Worm (Caenorhabditis elegans) whole organism, midembryonic: ENCODE measurements around the gene srz-10.
"Not testable (repeated sequence)": the region's sequence is repeated elsewhere in the genome, so short reads cannot be mapped to it uniquely, and the experiment has no call there.

Experiments used
- T22C8.4 ChIP-seq: fragments of 200-800 bp; sonication (Bioruptor generic); IDR thresholded peaks from 2 replicates; pipeline ENCODE4 v1.3.6; 2022; ENCODE audit warnings: missing genetic modification characterization, missing compliant biosample characterization
- cog-1 ChIP-seq: sonication (generic microtip); optimal IDR thresholded peaks from 2 replicates; lab custom pipeline; 2016; ENCODE audit warnings: missing genetic modification characterization, missing compliant biosample characterization
- flt-1 ChIP-seq: fragments of 200-800 bp; sonication (Bioruptor generic); IDR thresholded peaks from 2 replicates; pipeline ENCODE4 v1.3.6; 2022; ENCODE audit warnings: missing genetic modification characterization, missing compliant biosample characterization
- klf-2 ChIP-seq: fragments of 200-800 bp; sonication (Bioruptor generic); conservative IDR thresholded peaks from 2 replicates; pipeline ENCODE4 v1.3.6; 2022; ENCODE audit warnings: missing genetic modification reagents, missing genetic modification characterization, missing compliant biosample characterization
- med-1 ChIP-seq: sonication (generic microtip); optimal IDR thresholded peaks from 2 replicates; lab custom pipeline; 2017; ENCODE audit warnings: missing genetic modification characterization, mild to moderate bottlenecking, missing compliant biosample characterization, antibody characterized with exemption, missing genetic modification reagents; ENCODE audit not compliant: insufficient read depth
- ref-1 ChIP-seq: fragments of 200-800 bp; sonication (Bioruptor generic); conservative IDR thresholded peaks from 2 replicates; pipeline ENCODE4 v1.3.6; 2022; ENCODE audit warnings: missing genetic modification reagents, missing genetic modification characterization, missing compliant biosample characterization
- tab-1 ChIP-seq: fragments of 200-800 bp; sonication (Bioruptor generic); IDR thresholded peaks from 2 replicates; pipeline ENCODE4 v1.3.6; 2022; ENCODE audit warnings: missing genetic modification characterization, missing compliant biosample characterization
- ztf-23 ChIP-seq: fragments of 200-800 bp; sonication (Bioruptor generic); IDR thresholded peaks from 2 replicates; pipeline ENCODE4 v1.3.6; 2022; ENCODE audit warnings: missing genetic modification reagents, missing genetic modification characterization, missing compliant biosample characterization
- ztf-29 ChIP-seq: fragments of 200-800 bp; sonication (Bioruptor generic); IDR thresholded peaks from 2 replicates; pipeline ENCODE4 v1.3.6; 2022; ENCODE audit warnings: missing genetic modification reagents, missing genetic modification characterization, missing compliant biosample characterization

The srz-10 gene

DNA sequence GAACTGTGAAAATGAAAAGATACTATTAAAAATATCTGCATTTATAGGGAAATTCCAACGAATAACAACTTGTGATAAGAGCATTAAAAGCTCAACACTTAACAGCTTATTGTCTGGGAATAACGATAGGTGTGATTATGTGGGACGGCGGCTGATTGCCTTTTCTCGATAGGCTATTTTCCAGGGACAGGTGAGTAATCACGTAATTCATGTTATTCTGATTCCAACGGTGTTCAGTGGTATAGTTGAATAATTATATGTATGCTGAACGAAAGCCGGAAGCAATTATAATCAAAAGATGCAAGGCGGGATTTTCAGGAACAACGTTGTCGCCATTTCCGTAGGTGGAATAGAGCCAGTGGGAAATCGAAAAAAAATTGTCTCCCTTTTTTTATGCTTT lies 32.0 kb downstream of the srz-10 start, which contains the start of gene srw-17:
srw-17 (minus strand) TSS at position 101 of the 400 bp plus-strand sequence.
- TF ChIP-seq ref-1 (GFP tag; lab: Robert Waterston, UW) (no peak), ztf-23 (GFP tag; lab: Robert Waterston, UW) (no peak), flt-1 (GFP tag; lab: Robert Waterston, UW) (no peak), T22C8.4 (GFP tag; lab: Robert Waterston, UW) (no peak), cog-1 (tag; lab: Kevin White, UChicago) (no peak), tab-1 (GFP tag; lab: Robert Waterston, UW) (no peak), ztf-29 (GFP tag; lab: Robert Waterston, UW) (no peak), med-1 (GFP tag; lab: Kevin White, UChicago) (no peak), klf-2 (GFP tag; lab: Robert Waterston, UW) (no peak)

DNA sequence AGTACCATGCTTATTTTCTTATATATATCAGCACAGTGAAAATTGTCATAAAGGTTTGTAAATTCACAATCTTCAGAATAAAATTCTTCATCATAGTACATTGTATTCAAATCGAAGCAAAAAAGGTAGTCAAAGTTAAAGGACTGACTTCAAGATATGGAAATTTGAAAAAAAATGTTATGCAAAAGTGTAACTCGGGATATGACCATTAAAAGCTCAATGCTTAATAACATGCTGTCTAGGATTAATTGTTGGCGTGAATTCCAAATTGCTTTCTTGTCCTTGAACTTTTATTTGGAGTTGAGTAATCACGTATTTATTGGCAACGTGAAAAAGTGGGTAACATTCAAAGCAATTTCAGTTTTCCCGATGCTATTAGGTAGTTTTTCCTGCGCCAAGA lies 34.1 kb downstream of the srz-10 start, which contains the start of gene srw-16:
srw-16 (minus strand) TSS at position 101 of the 400 bp plus-strand sequence.
- no peak for TF ChIP-seq flt-1 (GFP tag; lab: Robert Waterston, UW)
- no peak for TF ChIP-seq ztf-29 (GFP tag; lab: Robert Waterston, UW)
- no peak for TF ChIP-seq T22C8.4 (GFP tag; lab: Robert Waterston, UW)
- TF ChIP-seq klf-2 (GFP tag; lab: Robert Waterston, UW), result no peak
- TF ChIP-seq ref-1 (GFP tag; lab: Robert Waterston, UW), result no peak
- TF ChIP-seq cog-1 (tag; lab: Kevin White, UChicago), result no peak

DNA sequence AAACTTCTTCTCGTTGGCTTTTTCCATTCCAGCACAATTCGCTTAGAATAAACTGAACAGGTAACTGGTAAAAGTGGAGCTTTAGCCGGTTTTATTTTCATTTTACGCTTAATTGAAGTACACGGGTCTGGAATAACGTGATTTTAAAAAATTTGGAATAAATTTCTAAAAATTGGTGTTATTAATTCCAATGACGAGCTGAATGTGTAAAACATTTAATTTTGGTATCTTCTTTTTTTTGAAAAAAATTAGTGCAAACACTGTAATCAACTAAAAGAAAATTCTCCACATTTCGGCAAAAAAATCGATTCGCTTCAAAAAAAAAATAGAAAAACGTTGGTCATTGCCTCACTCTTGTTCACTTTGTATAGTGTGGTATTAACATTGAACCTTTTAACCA lies 36.6 kb downstream of the srz-10 start, which contains the start of gene T10H4.4:
T10H4.4 (minus strand) TSS at position 101 of the 400 bp plus-strand sequence.
- TF ChIP-seq tab-1 (GFP tag; lab: Robert Waterston, UW) (no peak), ztf-29 (GFP tag; lab: Robert Waterston, UW) (no peak), flt-1 (GFP tag; lab: Robert Waterston, UW) (no peak), T22C8.4 (GFP tag; lab: Robert Waterston, UW) (no peak), med-1 (GFP tag; lab: Kevin White, UChicago) (no peak)

DNA sequence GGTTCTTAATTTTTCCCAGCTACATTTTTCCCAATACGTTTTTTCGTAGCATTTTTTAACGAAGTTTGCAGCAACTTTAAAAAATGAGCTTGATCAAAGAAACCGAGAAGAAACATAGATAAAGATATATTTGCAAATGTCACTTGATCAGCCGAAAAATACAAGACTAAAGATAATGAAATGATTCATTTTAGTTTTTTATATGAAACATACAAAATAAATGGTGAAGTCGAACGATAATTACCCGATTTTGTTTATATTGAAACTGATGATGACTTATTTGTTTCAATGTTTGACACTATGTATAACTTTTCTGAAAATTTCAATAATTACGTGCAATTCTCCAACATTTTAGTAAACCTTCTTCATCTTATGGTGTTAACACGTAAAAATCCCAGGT lies 40.6 kb downstream of the srz-10 start, which contains the start of gene srw-22:
srw-22 (plus strand) TSS at position 301 of the 400 bp plus-strand sequence.
- TF ChIP-seq tab-1 (GFP tag; lab: Robert Waterston, UW), result no peak
- no peak for TF ChIP-seq klf-2 (GFP tag; lab: Robert Waterston, UW)
- TF ChIP-seq med-1 (GFP tag; lab: Kevin White, UChicago), result no peak
- TF ChIP-seq ref-1 (GFP tag; lab: Robert Waterston, UW), result no peak
- no peak for TF ChIP-seq cog-1 (tag; lab: Kevin White, UChicago)
- no peak for TF ChIP-seq ztf-23 (GFP tag; lab: Robert Waterston, UW)
- no peak for TF ChIP-seq flt-1 (GFP tag; lab: Robert Waterston, UW)
- TF ChIP-seq ztf-29 (GFP tag; lab: Robert Waterston, UW), result no peak
- no peak for TF ChIP-seq T22C8.4 (GFP tag; lab: Robert Waterston, UW)

DNA sequence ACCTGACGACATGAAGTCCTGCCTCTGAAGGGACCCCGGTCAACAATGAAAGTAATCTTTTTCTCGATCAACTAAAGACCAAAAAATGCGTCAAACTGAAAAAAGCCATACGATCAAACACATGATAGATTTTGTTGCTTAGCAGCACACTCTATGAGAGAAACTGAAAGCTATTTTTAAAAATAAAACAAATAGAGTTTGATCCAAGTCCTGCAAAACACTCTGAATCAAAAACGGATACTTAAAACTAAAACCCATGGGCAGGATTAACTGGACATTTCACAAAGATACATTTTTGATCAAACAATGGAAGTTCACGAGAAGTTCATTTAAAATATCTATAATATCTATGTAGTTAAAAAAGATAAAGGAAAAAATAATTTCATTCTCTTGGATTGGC lies 41.5 kb downstream of the srz-10 start, which contains the start of gene T10H4.13:
T10H4.13 (minus strand) TSS at position 101 of the 400 bp plus-strand sequence.
- TF ChIP-seq T22C8.4 (GFP tag; lab: Robert Waterston, UW) (no peak), flt-1 (GFP tag; lab: Robert Waterston, UW) (no peak), med-1 (GFP tag; lab: Kevin White, UChicago) (no peak), ztf-29 (GFP tag; lab: Robert Waterston, UW) (no peak), tab-1 (GFP tag; lab: Robert Waterston, UW) (no peak), ztf-23 (GFP tag; lab: Robert Waterston, UW) (no peak), cog-1 (tag; lab: Kevin White, UChicago) (no peak), ref-1 (GFP tag; lab: Robert Waterston, UW) (no peak), klf-2 (GFP tag; lab: Robert Waterston, UW) (no peak)

DNA sequence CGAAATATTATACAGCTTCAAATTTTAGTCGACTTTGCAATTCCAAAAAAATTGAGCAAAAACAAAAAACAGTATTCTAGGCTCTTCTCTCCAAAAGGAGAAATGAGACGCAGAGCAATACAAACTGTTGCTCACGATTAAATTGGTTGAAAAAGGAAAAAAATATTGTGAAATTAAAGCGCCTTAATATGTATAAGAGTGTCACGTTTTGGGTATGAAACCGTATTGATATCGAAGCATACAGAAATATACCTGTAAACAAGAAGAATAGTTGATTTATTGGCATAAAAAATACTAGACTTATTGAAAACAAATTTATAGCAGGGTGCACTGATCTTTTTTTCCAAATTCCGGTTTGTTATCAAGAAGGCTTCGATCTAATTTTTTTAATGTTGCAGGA lies 43.1 kb downstream of the srz-10 start, which contains the start of gene M01B2.13:
M01B2.13 (minus strand) TSS at position 101 of the 400 bp plus-strand sequence.
- no peak for TF ChIP-seq flt-1 (GFP tag; lab: Robert Waterston, UW)
- no peak for TF ChIP-seq T22C8.4 (GFP tag; lab: Robert Waterston, UW)
- no peak for TF ChIP-seq tab-1 (GFP tag; lab: Robert Waterston, UW)
- TF ChIP-seq klf-2 (GFP tag; lab: Robert Waterston, UW), result no peak
- no peak for TF ChIP-seq med-1 (GFP tag; lab: Kevin White, UChicago)
- TF ChIP-seq ztf-23 (GFP tag; lab: Robert Waterston, UW), result no peak
- TF ChIP-seq ztf-29 (GFP tag; lab: Robert Waterston, UW), result no peak
- no peak for TF ChIP-seq cog-1 (tag; lab: Kevin White, UChicago)

DNA sequence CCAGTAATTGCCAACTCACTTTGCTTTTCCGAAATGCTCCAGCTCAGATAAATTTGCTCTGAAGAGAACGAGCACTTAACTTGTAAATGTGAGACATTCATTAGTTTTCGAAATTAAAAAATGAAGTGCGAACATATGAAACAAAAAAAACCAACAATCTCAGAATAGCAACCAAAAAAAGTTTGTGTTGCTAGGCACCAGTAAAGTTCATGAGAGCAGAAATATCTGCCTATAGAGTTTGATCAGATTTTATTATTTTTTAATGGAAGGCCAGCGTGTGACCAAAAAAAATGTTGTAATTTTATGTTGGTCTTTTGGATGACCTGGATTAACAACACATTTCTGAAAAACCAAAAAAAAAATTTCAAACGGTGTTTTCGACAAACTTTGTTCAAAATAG lies 44.8 kb downstream of the srz-10 start, which contains the start of gene M01B2.12:
M01B2.12 (minus strand) TSS at position 101 of the 400 bp plus-strand sequence.
- no peak for TF ChIP-seq ztf-29 (GFP tag; lab: Robert Waterston, UW)
- no peak for TF ChIP-seq klf-2 (GFP tag; lab: Robert Waterston, UW)
- no peak for TF ChIP-seq flt-1 (GFP tag; lab: Robert Waterston, UW)
- TF ChIP-seq tab-1 (GFP tag; lab: Robert Waterston, UW), result no peak
- TF ChIP-seq ztf-23 (GFP tag; lab: Robert Waterston, UW), result no peak
- no peak for TF ChIP-seq med-1 (GFP tag; lab: Kevin White, UChicago)
- no peak for TF ChIP-seq T22C8.4 (GFP tag; lab: Robert Waterston, UW)
- no peak for TF ChIP-seq cog-1 (tag; lab: Kevin White, UChicago)
- TF ChIP-seq ref-1 (GFP tag; lab: Robert Waterston, UW), result no peak

DNA sequence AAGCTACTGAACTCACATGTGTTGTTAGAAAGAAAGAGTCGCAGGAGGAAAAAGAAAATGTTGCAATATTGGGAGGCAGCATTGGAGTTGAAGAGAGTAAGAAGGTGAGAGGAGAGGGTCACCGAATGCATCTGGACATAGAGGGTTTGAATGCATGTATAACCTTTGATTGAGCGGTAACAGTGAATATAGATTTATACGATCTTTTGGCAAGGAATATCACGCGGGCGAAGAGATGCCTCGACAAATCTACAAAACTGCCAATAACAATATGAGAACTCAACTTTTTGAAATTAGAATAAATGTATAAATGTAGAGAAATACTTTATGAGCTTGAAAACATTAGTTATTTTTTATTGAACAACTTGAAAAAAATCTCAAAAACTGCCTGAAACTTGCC lies 46.6 kb downstream of the srz-10 start, which contains the start of gene M01B2.10:
M01B2.10 (minus strand) TSS at position 101 of the 400 bp plus-strand sequence.
- TF ChIP-seq med-1 (GFP tag; lab: Kevin White, UChicago); tab-1 (GFP tag; lab: Robert Waterston, UW); klf-2 (GFP tag; lab: Robert Waterston, UW): not testable (repeated sequence)

DNA sequence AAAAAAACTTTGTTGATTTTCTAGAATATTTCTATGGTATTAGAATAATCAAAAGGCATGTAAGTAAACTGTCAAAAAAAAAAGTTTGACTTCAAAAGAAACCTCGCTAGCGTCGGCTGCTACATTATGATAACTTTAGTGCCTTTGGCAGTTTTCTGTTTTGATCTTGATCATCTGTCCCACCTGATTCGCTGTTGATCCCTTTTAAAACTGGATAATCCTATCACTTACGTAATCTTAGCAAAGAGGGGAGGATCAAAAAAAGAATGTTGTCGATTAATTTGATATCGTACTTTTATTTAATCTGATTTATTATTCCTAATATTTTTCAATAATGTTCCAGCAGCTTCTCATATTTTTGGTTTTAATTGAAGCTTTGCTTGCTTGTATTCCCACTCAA lies 49.0 kb downstream of the srz-10 start, which contains the start of gene M01B2.8:
M01B2.8 (plus strand) TSS at position 301 of the 400 bp plus-strand sequence.
- TF ChIP-seq klf-2 (GFP tag; lab: Robert Waterston, UW) (no peak), ztf-23 (GFP tag; lab: Robert Waterston, UW) (no peak)
